Worm (Caenorhabditis elegans) whole organism, L1 larva: ENCODE measurements around the gene C18D4.6.

Experiments used
- aly-2 ChIP-seq: fragments of 150-350 bp; optimal IDR thresholded peaks from 2 replicates; lab custom pipeline; 2014; ENCODE audit warnings: missing biosample characterization, missing genetic modification characterization
- ceh-63 ChIP-seq: fragments of 200-800 bp; sonication (Bioruptor generic); optimal IDR thresholded peaks from 2 replicates; lab custom pipeline; 2018; ENCODE audit warnings: mild to moderate bottlenecking, missing genetic modification characterization, missing compliant biosample characterization
- ceh-82 ChIP-seq, 3 experiments: fragments of 150-350 bp in 1 of 3; sonication (generic microtip) in 2 of 3; optimal IDR thresholded peaks; 2 replicates each; lab custom pipeline; 2014 to 2017; ENCODE audit warnings: missing biosample characterization in 3 of 3, missing genetic modification characterization in 3 of 3
- ceh-90 ChIP-seq: sonication (generic microtip); optimal IDR thresholded peaks from 2 replicates; lab custom pipeline; 2016; ENCODE audit warnings: missing genetic modification characterization, missing compliant biosample characterization
- ces-1 ChIP-seq: fragments of 150-350 bp; optimal IDR thresholded peaks from 2 replicates; lab custom pipeline; 2014; ENCODE audit warnings: missing biosample characterization, missing genetic modification reagents, missing genetic modification characterization
- dpl-1 ChIP-seq, 3 experiments: fragments of 150-350 bp in 2 of 3; sonication (generic microtip) in 1 of 3; optimal IDR thresholded peaks; 2 replicates each; lab custom pipeline; 2014 to 2017; ENCODE audit warnings: missing biosample characterization in 3 of 3, missing genetic modification characterization in 3 of 3, missing genetic modification reagents in 3 of 3
- efl-3 ChIP-seq: fragments of 200-800 bp; sonication (Bioruptor generic); optimal IDR thresholded peaks from 2 replicates; lab custom pipeline; 2018; ENCODE audit warnings: mild to moderate bottlenecking, missing genetic modification characterization, missing compliant biosample characterization
- egl-27 ChIP-seq, 2 experiments: fragments of 150-350 bp in 1 of 2; sonication (generic microtip); optimal IDR thresholded peaks; 3 replicates each; lab custom pipeline; 2017 to 2018; ENCODE audit warnings: missing biosample characterization in 2 of 2, missing genetic modification characterization in 2 of 2, missing genetic modification reagents in 2 of 2
- ets-5 ChIP-seq: fragments of 200-800 bp; sonication (Bioruptor generic); IDR thresholded peaks from 2 replicates; pipeline ENCODE4 v1.3.6; 2022; ENCODE audit warnings: missing genetic modification characterization, missing compliant biosample characterization
- fkh-8 ChIP-seq: sonication (generic microtip); optimal IDR thresholded peaks from 2 replicates; lab custom pipeline; 2016; ENCODE audit warnings: mild to moderate bottlenecking, missing genetic modification characterization, missing compliant biosample characterization
- fos-1 ChIP-seq: fragments of 150-350 bp; optimal IDR thresholded peaks from 2 replicates; lab custom pipeline; 2014; ENCODE audit warnings: missing biosample characterization, missing genetic modification characterization
- grh-1 ChIP-seq: fragments of 200-800 bp; sonication (Bioruptor generic); IDR thresholded peaks from 2 replicates; pipeline ENCODE4 v1.3.6; 2022; ENCODE audit warnings: missing genetic modification reagents, missing genetic modification characterization, missing compliant biosample characterization
- hlh-17 ChIP-seq: fragments of 200-800 bp; sonication (Bioruptor generic); optimal IDR thresholded peaks from 2 replicates; lab custom pipeline; 2018; ENCODE audit warnings: missing genetic modification characterization, mild to moderate bottlenecking, missing compliant biosample characterization, moderate library complexity, borderline replicate concordance
- hpl-2 ChIP-seq: fragments of 150-350 bp; optimal IDR thresholded peaks from 2 replicates; lab custom pipeline; 2014; ENCODE audit warnings: missing biosample characterization, missing genetic modification reagents, missing genetic modification characterization
- isw-1 ChIP-seq: fragments of 200-800 bp; sonication (Bioruptor generic); IDR thresholded peaks from 2 replicates; pipeline ENCODE4 v1.3.6; 2022; ENCODE audit warnings: missing genetic modification characterization, missing compliant biosample characterization
- jun-1 ChIP-seq: fragments of 150-350 bp; optimal IDR thresholded peaks from 2 replicates; lab custom pipeline; 2014; ENCODE audit warnings: missing biosample characterization, missing genetic modification reagents, missing genetic modification characterization
- lin-15B ChIP-seq: fragments of 150-350 bp; sonication (generic microtip); optimal IDR thresholded peaks from 3 replicates; lab custom pipeline; 2014; ENCODE audit warnings: missing biosample characterization, missing genetic modification characterization
- lin-39 ChIP-seq: fragments of 150-350 bp; optimal IDR thresholded peaks from 2 replicates; lab custom pipeline; 2014; ENCODE audit warnings: missing biosample characterization, missing genetic modification reagents, missing genetic modification characterization
- lir-3 ChIP-seq: sonication (generic microtip); optimal IDR thresholded peaks from 2 replicates; lab custom pipeline; 2016; ENCODE audit warnings: mild to moderate bottlenecking, missing genetic modification characterization, moderate library complexity, missing compliant biosample characterization; ENCODE audit not compliant: poor library complexity
- lsy-2 ChIP-seq, 2 experiments: fragments of 150-350 bp; optimal IDR thresholded peaks; 2 replicates each; lab custom pipeline; 2014; ENCODE audit warnings: missing biosample characterization in 2 of 2, missing genetic modification characterization in 2 of 2
- mab-9 ChIP-seq: fragments of 200-800 bp; sonication (Bioruptor generic); IDR thresholded peaks from 2 replicates; pipeline ENCODE4 v1.3.6; 2022; ENCODE audit warnings: missing genetic modification reagents, missing genetic modification characterization, missing compliant biosample characterization
- mep-1 ChIP-seq: fragments of 150-350 bp; optimal IDR thresholded peaks from 2 replicates; lab custom pipeline; 2014; ENCODE audit warnings: missing biosample characterization, missing genetic modification characterization
- nhr-11 ChIP-seq: fragments of 150-350 bp; optimal IDR thresholded peaks from 2 replicates; lab custom pipeline; 2014; ENCODE audit warnings: missing biosample characterization, missing genetic modification characterization
- nhr-19 ChIP-seq: fragments of 200-800 bp; sonication (Bioruptor generic); conservative IDR thresholded peaks from 2 replicates; pipeline ENCODE4 v1.3.6; 2022; ENCODE audit warnings: missing genetic modification characterization, missing compliant biosample characterization
- nhr-20 ChIP-seq: sonication (generic microtip); optimal IDR thresholded peaks from 2 replicates; lab custom pipeline; 2016; ENCODE audit warnings: mild to moderate bottlenecking, missing genetic modification characterization, missing compliant biosample characterization
- nhr-47 ChIP-seq: sonication (generic microtip); optimal IDR thresholded peaks from 2 replicates; lab custom pipeline; 2016; ENCODE audit warnings: mild to moderate bottlenecking, missing genetic modification characterization, moderate library complexity, missing compliant biosample characterization
- nhr-71 ChIP-seq: sonication (generic microtip); optimal IDR thresholded peaks from 2 replicates; lab custom pipeline; 2016; ENCODE audit warnings: mild to moderate bottlenecking, missing genetic modification characterization, moderate library complexity, missing compliant biosample characterization
- nhr-85 ChIP-seq: sonication (generic microtip); peaks from one replicate; lab custom pipeline; 2016; ENCODE audit warnings: missing genetic modification characterization, inconsistent platforms, missing compliant biosample characterization
- nhr-90 ChIP-seq: sonication (generic microtip); optimal IDR thresholded peaks from 2 replicates; lab custom pipeline; 2016; ENCODE audit warnings: mild to moderate bottlenecking, missing genetic modification characterization, missing compliant biosample characterization; ENCODE audit not compliant: poor library complexity
- pax-3 ChIP-seq: fragments of 200-800 bp; sonication (Bioruptor generic); optimal IDR thresholded peaks from 2 replicates; lab custom pipeline; 2018; ENCODE audit warnings: mild to moderate bottlenecking, missing genetic modification characterization, moderate library complexity, missing compliant biosample characterization
- pqm-1 ChIP-seq: sonication (generic microtip); optimal IDR thresholded peaks from 3 replicates; lab custom pipeline; 2017; ENCODE audit warnings: missing biosample characterization, missing genetic modification characterization
- skn-1 ChIP-seq: fragments of 150-350 bp; optimal IDR thresholded peaks from 2 replicates; lab custom pipeline; 2014; ENCODE audit warnings: missing biosample characterization, missing genetic modification characterization
- snpc-4 ChIP-seq: fragments of 150-350 bp; optimal IDR thresholded peaks from 2 replicates; lab custom pipeline; 2014; ENCODE audit warnings: missing biosample characterization, missing genetic modification characterization
- snu-23 ChIP-seq: sonication (generic microtip); optimal IDR thresholded peaks from 2 replicates; lab custom pipeline; 2016; ENCODE audit warnings: missing genetic modification characterization, missing compliant biosample characterization
- sox-4 ChIP-seq: sonication (generic microtip); optimal IDR thresholded peaks from 2 replicates; lab custom pipeline; 2016; ENCODE audit warnings: missing genetic modification characterization, missing compliant biosample characterization
- sptf-1 ChIP-seq: fragments of 150-350 bp; optimal IDR thresholded peaks from 2 replicates; lab custom pipeline; 2014; ENCODE audit warnings: missing biosample characterization, missing genetic modification characterization
- sup-37 ChIP-seq: fragments of 200-800 bp; sonication (Bioruptor generic); optimal IDR thresholded peaks from 2 replicates; lab custom pipeline; 2018; ENCODE audit warnings: mild to moderate bottlenecking, missing genetic modification characterization, missing compliant biosample characterization
- vab-15 ChIP-seq: sonication (generic microtip); optimal IDR thresholded peaks from 2 replicates; lab custom pipeline; 2017; ENCODE audit warnings: missing genotype, mild to moderate bottlenecking, missing genetic modification characterization, missing compliant biosample characterization
- ztf-4 ChIP-seq: fragments of 150-350 bp; optimal IDR thresholded peaks from 2 replicates; lab custom pipeline; 2014; ENCODE audit warnings: missing biosample characterization, missing genetic modification characterization

Gene C18D4.6

ce11 chrV:17500055-17500454 is 38.1 kb downstream of the C18D4.6 start:
- TF ChIP-seq mep-1, result no peak
- no peak for TF ChIP-seq aly-2 (tag; lab: Kevin White, UChicago)
- TF ChIP-seq nhr-19 (GFP tag; lab: Robert Waterston, UW), result no peak
- no peak for TF ChIP-seq nhr-47 (tag; lab: Kevin White, UChicago)
- TF ChIP-seq jun-1 (tag; lab: Kevin White, UChicago), result no peak
- no peak for TF ChIP-seq fos-1 (tag; lab: Kevin White, UChicago)
- TF ChIP-seq nhr-11, result no peak
- no peak for TF ChIP-seq ceh-63
- TF ChIP-seq ceh-82 (tag; optimal IDR thresholded peaks at IDR 0.05; lab: Kevin White, UChicago), result no peak
- no peak for TF ChIP-seq lin-15B (tag; lab: Kevin White, UChicago)
- no peak for TF ChIP-seq lir-3
- TF ChIP-seq dpl-1 (GFP tag; optimal IDR thresholded peaks at IDR 0.05; lab: Kevin White, UChicago), result no peak
- no peak for TF ChIP-seq pqm-1
- no peak for TF ChIP-seq sptf-1 (tag; lab: Kevin White, UChicago)
- TF ChIP-seq nhr-85 (tag; lab: Kevin White, UChicago), result no peak
- TF ChIP-seq nhr-71 (tag; lab: Kevin White, UChicago), result no peak
- no peak for TF ChIP-seq hpl-2 (GFP tag; lab: Kevin White, UChicago)
- TF ChIP-seq lin-39 (tag; lab: Kevin White, UChicago), result no peak

DNA sequence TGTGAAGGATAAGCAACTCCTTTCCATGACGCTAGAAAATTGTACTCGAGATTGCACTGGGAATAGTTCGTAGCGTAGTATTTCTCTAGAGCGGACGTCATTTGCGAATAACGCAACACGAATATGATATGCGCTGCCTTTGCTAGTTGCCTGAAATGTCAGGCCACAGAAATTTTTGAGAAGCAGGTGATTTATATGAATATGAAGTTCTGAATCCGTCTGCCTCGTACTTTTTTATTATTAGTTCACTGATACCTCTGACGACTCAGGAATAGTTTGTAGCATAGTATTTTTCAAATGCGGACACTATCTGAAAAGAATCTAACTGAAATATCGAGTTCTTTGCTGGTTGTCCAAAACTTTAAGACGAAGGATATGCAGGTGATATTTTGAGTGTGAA is 42.1 kb downstream of the C18D4.6 start, which contains the start of gene srh-118:
srh-118 (minus strand) TSS at position 101 of the 400 bp plus-strand sequence.
- TF ChIP-seq egl-27 (tag; optimal IDR thresholded peaks at IDR 0.05; lab: Kevin White, UChicago), result no peak
- no peak for TF ChIP-seq nhr-20 (tag; lab: Kevin White, UChicago)
- TF ChIP-seq lsy-2 (tag; optimal IDR thresholded peaks at IDR 0.05; lab: Kevin White, UChicago), result no peak

ce11 chrV:17493732-17494131 is 44.4 kb downstream of the C18D4.6 start, which contains the start of gene fbxa-102:
TSS of gene fbxa-102 (minus strand) at chrV:17493832.
- TF ChIP-seq efl-3 (GFP tag; lab: Kevin White, UChicago) (no peak), egl-27 (tag; optimal IDR thresholded peaks at IDR 0.05; lab: Kevin White, UChicago) (no peak), nhr-47 (tag; lab: Kevin White, UChicago) (no peak), vab-15 (tag; lab: Kevin White, UChicago) (no peak), ceh-90 (no peak), nhr-90 (tag; lab: Kevin White, UChicago) (no peak), nhr-20 (tag; lab: Kevin White, UChicago) (no peak), pax-3 (tag; lab: Kevin White, UChicago) (no peak), hlh-17 (GFP tag; lab: Kevin White, UChicago) (no peak), nhr-11 (no peak), grh-1 (GFP tag; lab: Robert Waterston, UW) (no peak)

- TF ChIP-seq pqm-1 (no peak), ztf-4 (tag; lab: Kevin White, UChicago) (no peak), snpc-4 (tag; lab: Kevin White, UChicago) (no peak), skn-1 (no peak), sox-4 (no peak), ets-5 (GFP tag; lab: Robert Waterston, UW) (no peak), egl-27 (tag; optimal IDR thresholded peaks at IDR 0.05; lab: Kevin White, UChicago) (no peak), snu-23 (GFP tag; lab: Kevin White, UChicago) (no peak), ces-1 (no peak), sup-37 (GFP tag; lab: Kevin White, UChicago) (no peak), hpl-2 (GFP tag; lab: Kevin White, UChicago) (no peak), fkh-8 (tag; lab: Kevin White, UChicago) (no peak), isw-1 (GFP tag; lab: Robert Waterston, UW) (no peak), mab-9 (no peak)
- TF ChIP-seq, all 84 proteins: peak for 0
Observed at ce11 chrV:17486034-17486433, 52.1 kb downstream of the C18D4.6 start, which contains the start of gene scl-24. TSS of gene scl-24 (plus strand) at chrV:17486334.
